Worm (Caenorhabditis elegans) whole organism, young adult: ENCODE data around the gene evl-20.
A peak's percentile ranks its signal among the peaks of the same experiment; 100 is the strongest.

Experiments
- B0019.2 ChIP-seq: fragments of 200-800 bp; sonication (Bioruptor generic); conservative IDR thresholded peaks from 2 replicates; pipeline ENCODE4 v1.3.6; 2022; ENCODE audit warnings: missing genetic modification reagents, missing genetic modification characterization, missing compliant biosample characterization
- B0261.1 ChIP-seq: sonication (generic microtip); optimal IDR thresholded peaks from 2 replicates; lab custom pipeline; 2016; ENCODE audit warnings: mild to moderate bottlenecking, missing genetic modification characterization, moderate library complexity, missing compliant biosample characterization
- C17E4.6 ChIP-seq: fragments of 200-800 bp; sonication (Bioruptor generic); IDR thresholded peaks from 2 replicates; pipeline ENCODE4 v1.3.6; 2022; ENCODE audit warnings: missing genetic modification reagents, missing genetic modification characterization, missing compliant biosample characterization
- F10E7.11 ChIP-seq: sonication (generic microtip); optimal IDR thresholded peaks from 2 replicates; lab custom pipeline; 2017; ENCODE audit warnings: mild to moderate bottlenecking, missing genetic modification characterization, moderate library complexity, missing compliant biosample characterization
- F39B2.1 ChIP-seq: fragments of 200-800 bp; sonication (Bioruptor generic); IDR thresholded peaks from 2 replicates; pipeline ENCODE4 v1.3.6; 2022; ENCODE audit warnings: missing genetic modification reagents, missing genetic modification characterization, missing compliant biosample characterization
- F49E8.2 ChIP-seq: sonication (generic microtip); optimal IDR thresholded peaks from 3 replicates; lab custom pipeline; 2017; ENCODE audit warnings: missing genetic modification characterization, mild to moderate bottlenecking, missing compliant biosample characterization, antibody characterized with exemption, moderate library complexity; ENCODE audit not compliant: insufficient read depth
- F57C9.4 ChIP-seq: sonication (generic microtip); optimal IDR thresholded peaks from 2 replicates; lab custom pipeline; 2017; ENCODE audit warnings: mild to moderate bottlenecking, missing genetic modification characterization, missing compliant biosample characterization
- T26A5.8 ChIP-seq: sonication (generic microtip); optimal IDR thresholded peaks from 2 replicates; lab custom pipeline; 2016; ENCODE audit warnings: missing genetic modification characterization, missing compliant biosample characterization
- Y56A3A.18 ChIP-seq: fragments of 200-800 bp; sonication (Bioruptor generic); IDR thresholded peaks from 2 replicates; pipeline ENCODE4 v1.3.6; 2022; ENCODE audit warnings: missing genetic modification reagents, missing genetic modification characterization, missing compliant biosample characterization
- ZK185.1 ChIP-seq: sonication (generic microtip); optimal IDR thresholded peaks from 2 replicates; lab custom pipeline; 2016; ENCODE audit warnings: mild to moderate bottlenecking, missing genetic modification characterization, missing compliant biosample characterization; ENCODE audit not compliant: poor library complexity, severe bottlenecking
- ama-1 ChIP-seq, 3 experiments: fragments of 150-350 bp in 1 of 3; sonication (generic microtip) in 2 of 3; optimal IDR thresholded peaks; 2 replicates each; lab custom pipeline; 2014 to 2018; ENCODE audit warnings: missing biosample characterization in 2 of 3, missing genetic modification characterization in 2 of 3, missing genetic modification reagents in 2 of 3
- atf-7 ChIP-seq: sonication (generic microtip); optimal IDR thresholded peaks from 2 replicates; lab custom pipeline; 2017; ENCODE audit warnings: mild to moderate bottlenecking, missing genetic modification characterization, missing compliant biosample characterization
- ccch-3 ChIP-seq: fragments of 200-800 bp; sonication (Bioruptor generic); optimal IDR thresholded peaks from 2 replicates; lab custom pipeline; 2018; ENCODE audit warnings: mild to moderate bottlenecking, missing genetic modification characterization, missing compliant biosample characterization
- cebp-2 ChIP-seq: fragments of 200-800 bp; sonication (Bioruptor generic); IDR thresholded peaks from 2 replicates; pipeline ENCODE4 v1.3.6; 2022; ENCODE audit warnings: missing genetic modification characterization, missing compliant biosample characterization
- ceh-100 ChIP-seq: fragments of 200-800 bp; sonication (Bioruptor generic); IDR thresholded peaks from 2 replicates; pipeline ENCODE4 v1.3.6; 2022; ENCODE audit warnings: missing genetic modification reagents, missing genetic modification characterization, missing compliant biosample characterization
- egl-18 ChIP-seq: fragments of 200-800 bp; sonication (Bioruptor generic); IDR thresholded peaks from 2 replicates; pipeline ENCODE4 v1.3.6; 2022; ENCODE audit warnings: missing genetic modification reagents, missing genetic modification characterization, missing compliant biosample characterization
- egrh-3 ChIP-seq: fragments of 200-800 bp; sonication (Bioruptor generic); IDR thresholded peaks from 2 replicates; pipeline ENCODE4 v1.3.6; 2022; ENCODE audit warnings: missing genetic modification reagents, missing genetic modification characterization, missing compliant biosample characterization
- him-1 ChIP-seq: sonication (generic microtip); optimal IDR thresholded peaks from 2 replicates; lab custom pipeline; 2016; ENCODE audit warnings: missing genotype, missing genetic modification reagents, missing genetic modification characterization, missing compliant biosample characterization
- hlh-26 ChIP-seq: fragments of 200-800 bp; sonication (Bioruptor generic); conservative IDR thresholded peaks from 2 replicates; pipeline ENCODE4 v1.3.6; 2022; ENCODE audit warnings: missing genetic modification reagents, missing genetic modification characterization, missing compliant biosample characterization
- let-526 ChIP-seq: fragments of 200-800 bp; sonication (Bioruptor generic); IDR thresholded peaks from 2 replicates; pipeline ENCODE4 v1.3.6; 2022; ENCODE audit warnings: missing genetic modification reagents, missing genetic modification characterization, missing compliant biosample characterization
- lin-26 ChIP-seq: fragments of 200-800 bp; sonication (Bioruptor generic); IDR thresholded peaks from 2 replicates; pipeline ENCODE4 v1.3.6; 2022; ENCODE audit warnings: missing genetic modification reagents, missing genetic modification characterization, missing compliant biosample characterization
- lin-40 ChIP-seq: sonication (generic microtip); optimal IDR thresholded peaks from 2 replicates; lab custom pipeline; 2016; ENCODE audit warnings: missing genetic modification characterization, mild to moderate bottlenecking, missing compliant biosample characterization, missing genotype, missing genetic modification reagents
- lsl-1 ChIP-seq: fragments of 200-800 bp; sonication (Bioruptor generic); optimal IDR thresholded peaks from 2 replicates; lab custom pipeline; 2018; ENCODE audit warnings: mild to moderate bottlenecking, missing genetic modification characterization, moderate library complexity, missing compliant biosample characterization
- madf-10 ChIP-seq: sonication (generic microtip); optimal IDR thresholded peaks from 2 replicates; lab custom pipeline; 2016; ENCODE audit warnings: mild to moderate bottlenecking, missing genetic modification characterization, missing compliant biosample characterization
- madf-6 ChIP-seq: fragments of 200-800 bp; sonication (Bioruptor generic); IDR thresholded peaks from 2 replicates; pipeline ENCODE4 v1.3.6; 2022; ENCODE audit warnings: missing genetic modification reagents, missing genetic modification characterization, missing compliant biosample characterization
- mxl-1 ChIP-seq: sonication (generic microtip); optimal IDR thresholded peaks from 2 replicates; lab custom pipeline; 2016; ENCODE audit warnings: missing genetic modification characterization, missing compliant biosample characterization
- nfya-1 ChIP-seq: sonication (generic microtip); optimal IDR thresholded peaks from 2 replicates; lab custom pipeline; 2017; ENCODE audit warnings: antibody characterized with exemption, missing compliant biosample characterization, missing genetic modification characterization, borderline replicate concordance; ENCODE audit not compliant: insufficient read depth
- nfyb-1 ChIP-seq: fragments of 200-800 bp; sonication (Bioruptor generic); IDR thresholded peaks from 2 replicates; pipeline ENCODE4 v1.3.6; 2022; ENCODE audit warnings: missing genetic modification reagents, missing genetic modification characterization, missing compliant biosample characterization
- nhr-80 ChIP-seq: sonication (generic microtip); optimal IDR thresholded peaks from 2 replicates; lab custom pipeline; 2016; ENCODE audit warnings: missing genetic modification characterization, missing compliant biosample characterization
- nhr-90 ChIP-seq: sonication (generic microtip); optimal IDR thresholded peaks from 2 replicates; lab custom pipeline; 2016; ENCODE audit warnings: missing genotype, mild to moderate bottlenecking, missing genetic modification characterization, missing compliant biosample characterization
- rpc-1 ChIP-seq, 2 experiments: fragments of 150-350 bp in 1 of 2; sonication (generic microtip) in 1 of 2; optimal IDR thresholded peaks; 2 replicates each; lab custom pipeline; 2014 to 2018; ENCODE audit warnings: missing biosample characterization in 1 of 2, missing genetic modification characterization in 1 of 2, missing genetic modification reagents in 1 of 2, missing genotype in 1 of 2
- sdz-38 ChIP-seq: sonication (generic microtip); optimal IDR thresholded peaks from 2 replicates; lab custom pipeline; 2016; ENCODE audit warnings: missing genotype, missing genetic modification characterization, missing compliant biosample characterization
- sea-2 ChIP-seq: fragments of 200-800 bp; sonication (Bioruptor generic); IDR thresholded peaks from 2 replicates; pipeline ENCODE4 v1.3.6; 2022; ENCODE audit warnings: missing genetic modification characterization, missing compliant biosample characterization
- snpc-4 ChIP-seq, 5 experiments: fragments of 150-350 bp in 1 of 5; sonication (generic microtip) in 4 of 5; optimal IDR thresholded peaks; 2 replicates each; lab custom pipeline; 2014 to 2018; ENCODE audit warnings: missing genetic modification characterization in 5 of 5, missing biosample characterization in 3 of 5, antibody characterized with exemption in 2 of 5, mild to moderate bottlenecking in 2 of 5, missing compliant biosample characterization in 2 of 5, missing genotype in 2 of 5, moderate library complexity in 2 of 5, missing genetic modification reagents in 1 of 5
- somi-1 ChIP-seq: fragments of 200-800 bp; sonication (Bioruptor generic); optimal IDR thresholded peaks from 2 replicates; lab custom pipeline; 2018; ENCODE audit warnings: mild to moderate bottlenecking, missing genetic modification characterization, missing compliant biosample characterization
- tbp1 ChIP-seq: fragments of 200-800 bp; sonication (Bioruptor generic); optimal IDR thresholded peaks from 2 replicates; lab custom pipeline; 2018; ENCODE audit warnings: mild to moderate bottlenecking, missing genetic modification characterization, missing compliant biosample characterization
- tlf-1 ChIP-seq: fragments of 200-800 bp; sonication (Bioruptor generic); optimal IDR thresholded peaks from 2 replicates; lab custom pipeline; 2018; ENCODE audit warnings: mild to moderate bottlenecking, missing genetic modification characterization, missing compliant biosample characterization
- unc-130 ChIP-seq: sonication (generic microtip); optimal IDR thresholded peaks from 2 replicates; lab custom pipeline; 2016; ENCODE audit warnings: missing genetic modification reagents, missing genetic modification characterization, missing compliant biosample characterization
- xnd-1 ChIP-seq: sonication (generic microtip); optimal IDR thresholded peaks from 2 replicates; lab custom pipeline; 2016; ENCODE audit warnings: missing genotype, missing genetic modification reagents, missing genetic modification characterization, missing compliant biosample characterization
- ztf-18 ChIP-seq: sonication (generic microtip); optimal IDR thresholded peaks from 2 replicates; lab custom pipeline; 2016; ENCODE audit warnings: missing genotype, mild to moderate bottlenecking, missing genetic modification characterization, missing compliant biosample characterization
- ztf-22 ChIP-seq: fragments of 200-800 bp; sonication (Bioruptor generic); optimal IDR thresholded peaks from 2 replicates; lab custom pipeline; 2018; ENCODE audit warnings: mild to moderate bottlenecking, missing genetic modification characterization, moderate library complexity, missing compliant biosample characterization
- ztf-26 ChIP-seq: sonication (generic microtip); optimal IDR thresholded peaks from 2 replicates; lab custom pipeline; 2017; ENCODE audit warnings: missing genetic modification characterization, missing compliant biosample characterization

evl-20 gene

ce11 chrII:8438791-8439287, 5.3 kb upstream of the evl-20 start, which contains the start of gene lips-10 (continued):
- TF ChIP-seq B0261.1: no peak
- no peak for TF ChIP-seq atf-7 (tag; lab: Kevin White, UChicago)
- no peak for TF ChIP-seq mxl-1 (tag; lab: Kevin White, UChicago)
- TF ChIP-seq, all 124 proteins: peak for 0

DNA sequence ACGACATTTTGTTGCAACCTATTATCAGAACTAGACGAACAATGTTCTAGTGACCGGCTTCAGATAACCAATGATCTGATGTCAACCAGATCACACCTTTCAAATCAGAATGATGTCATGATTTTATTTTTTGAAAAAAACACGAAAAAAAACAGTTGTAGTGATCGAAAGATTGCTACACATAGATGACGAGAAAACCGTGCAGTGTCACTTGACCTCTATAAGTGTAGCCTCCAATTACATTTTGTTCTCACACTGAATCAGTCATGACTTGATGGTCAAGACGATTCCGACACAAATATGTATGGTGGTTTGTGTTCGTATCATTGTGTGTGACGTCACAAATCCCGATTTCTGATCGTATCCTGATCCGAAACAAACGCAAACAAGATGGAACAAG, 4.0 kb upstream of the evl-20 start:
- no peak for TF ChIP-seq egrh-3 (GFP tag; lab: Robert Waterston, UW)
- no peak for TF ChIP-seq F49E8.2 (tag; lab: Kevin White, UChicago)
- TF ChIP-seq Y56A3A.18 (GFP tag; lab: Robert Waterston, UW): no peak
- no peak for TF ChIP-seq B0019.2 (GFP tag; lab: Robert Waterston, UW)
- TF ChIP-seq tlf-1 (GFP tag; lab: Kevin White, UChicago): no peak
- no peak for TF ChIP-seq sea-2 (GFP tag; lab: Robert Waterston, UW)
- TF ChIP-seq lin-40: peak; percentile 3
- no peak for TF ChIP-seq ceh-100 (GFP tag; lab: Robert Waterston, UW)
- no peak for TF ChIP-seq C17E4.6
- no peak for TF ChIP-seq lsl-1 (GFP tag; lab: Kevin White, UChicago)
- no peak for TF ChIP-seq ccch-3 (GFP tag; lab: Kevin White, UChicago)
- no peak for TF ChIP-seq madf-10
- TF ChIP-seq cebp-2 (GFP tag; lab: Robert Waterston, UW): no peak
- no peak for TF ChIP-seq nfyb-1 (GFP tag; lab: Robert Waterston, UW)
- TF ChIP-seq rpc-1 (optimal IDR thresholded peaks at IDR 0.05; lab: Kevin White, UChicago): no peak
- no peak for TF ChIP-seq rpc-1 (tag; optimal IDR thresholded peaks at IDR 0.05; lab: Kevin White, UChicago)
- no peak for TF ChIP-seq F10E7.11 (tag; lab: Kevin White, UChicago)
- peak; percentile 6 for TF ChIP-seq atf-7 (tag; lab: Kevin White, UChicago)
- no peak for TF ChIP-seq mxl-1 (tag; lab: Kevin White, UChicago)
- no peak for TF ChIP-seq madf-6 (GFP tag; lab: Robert Waterston, UW)
- TF ChIP-seq egl-18 (GFP tag; lab: Robert Waterston, UW): no peak
- TF ChIP-seq unc-130 (GFP tag; lab: Kevin White, UChicago): no peak
- TF ChIP-seq xnd-1 (tag; lab: Kevin White, UChicago): no peak
- peak; percentile 68 for TF ChIP-seq ama-1 (optimal IDR thresholded peaks at IDR 0.05; lab: Kevin White, UChicago)
- no peak for TF ChIP-seq ama-1 (GFP tag; optimal IDR thresholded peaks at IDR 0.05; lab: Kevin White, UChicago)
- no peak for TF ChIP-seq ztf-18 (tag; lab: Kevin White, UChicago)

DNA sequence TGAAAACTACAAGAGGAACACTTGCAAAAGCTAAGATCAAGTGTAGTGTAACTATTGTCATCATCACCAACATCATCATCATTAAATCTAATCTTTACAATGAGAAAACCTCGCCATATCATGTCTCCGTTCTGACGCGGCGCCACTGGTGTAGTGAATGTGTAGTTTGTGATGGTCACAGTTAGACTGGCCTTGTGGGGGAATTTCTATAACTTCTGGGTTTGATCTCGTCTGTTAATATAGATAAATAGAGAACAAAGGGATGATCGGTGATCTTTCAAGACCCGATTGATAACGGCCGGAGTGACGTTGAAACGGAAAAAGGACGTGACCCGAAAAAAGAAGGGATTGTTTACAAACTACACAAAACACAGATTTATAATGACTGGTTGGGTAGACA, 3.3 kb upstream of the evl-20 start:
- peak; percentile 6 for TF ChIP-seq somi-1 (GFP tag; lab: Kevin White, UChicago)
- TF ChIP-seq snpc-4 (GFP tag; optimal IDR thresholded peaks at IDR 0.05; lab: Kevin White, UChicago): no peak
- TF ChIP-seq snpc-4 (tag; optimal IDR thresholded peaks at IDR 0.05; lab: Kevin White, UChicago): no peak
- peak; percentile 29 for TF ChIP-seq ztf-26 (tag; lab: Kevin White, UChicago)
- 0 out of 2 replicates have a peak, but pooled peaks have one; percentile 9 for TF ChIP-seq lin-26 (GFP tag; lab: Robert Waterston, UW)
- TF ChIP-seq T26A5.8 (tag; lab: Kevin White, UChicago): no peak

DNA sequence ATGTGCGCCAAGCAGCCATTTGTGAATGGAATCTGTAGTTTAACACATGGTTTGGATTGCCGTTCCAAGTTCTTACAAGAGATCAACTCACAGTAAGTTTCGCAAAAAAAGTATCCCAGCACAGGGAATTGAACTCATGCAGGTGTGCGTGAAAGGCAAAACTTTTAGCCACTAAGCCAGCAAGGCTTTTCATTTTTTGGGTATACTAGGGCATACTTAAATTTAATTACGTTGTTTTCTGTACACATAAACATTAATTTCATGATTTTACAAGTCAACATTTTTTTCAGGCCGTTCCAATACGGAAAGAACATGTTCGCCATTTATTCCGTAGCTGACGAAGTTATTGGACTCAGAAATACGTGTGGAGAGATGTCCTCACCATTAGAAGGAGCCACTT, 2.6 kb upstream of the evl-20 start:
- TF ChIP-seq ztf-26 (tag; lab: Kevin White, UChicago) (no peak), F39B2.1 (GFP tag; lab: Robert Waterston, UW) (peak; percentile 23; the same call in 1 of the 2 replicates), ZK185.1 (peak; percentile 66), tbp1 (GFP tag; lab: Kevin White, UChicago) (peak; percentile 94), B0261.1 (peak; percentile 75), let-526 (GFP tag; lab: Robert Waterston, UW) (0 out of 2 replicates have a peak, but pooled peaks have one; percentile 43), ztf-22 (peak; percentile 45), nhr-80 (tag; lab: Kevin White, UChicago) (peak; percentile 14), nfya-1 (no peak), T26A5.8 (tag; lab: Kevin White, UChicago) (peak; percentile 97), sdz-38 (tag; lab: Kevin White, UChicago) (peak; percentile 27), nhr-90 (tag; lab: Kevin White, UChicago) (peak; percentile 85), him-1 (tag; lab: Kevin White, UChicago) (no peak), atf-7 (tag; lab: Kevin White, UChicago) (peak; percentile 61), sea-2 (GFP tag; lab: Robert Waterston, UW) (0 out of 2 replicates have a peak, but pooled peaks have one; percentile 29), hlh-26 (GFP tag; lab: Robert Waterston, UW) (no peak), F57C9.4 (tag; lab: Kevin White, UChicago) (peak; percentile 75)
